Worm (Caenorhabditis elegans) whole organism, L2 larva: ENCODE data around the gene clec-171.

Experiments
- C34F6.9 ChIP-seq: fragments of 150-350 bp; optimal IDR thresholded peaks from 2 replicates; lab custom pipeline; 2014; ENCODE audit warnings: missing biosample characterization, missing genetic modification characterization
- F13H6.1 ChIP-seq: sonication (generic microtip); optimal IDR thresholded peaks from 2 replicates; lab custom pipeline; 2016; ENCODE audit warnings: missing genetic modification characterization, missing compliant biosample characterization
- Y55F3AM.14 ChIP-seq: fragments of 200-800 bp; sonication (Bioruptor generic); optimal IDR thresholded peaks from 2 replicates; lab custom pipeline; 2018; ENCODE audit warnings: mild to moderate bottlenecking, missing genetic modification characterization, missing compliant biosample characterization
- ZK546.5 ChIP-seq: sonication (generic microtip); optimal IDR thresholded peaks from 2 replicates; lab custom pipeline; 2017; ENCODE audit warnings: missing biosample characterization, missing genetic modification characterization
- alr-1 ChIP-seq: fragments of 150-350 bp; optimal IDR thresholded peaks from 2 replicates; lab custom pipeline; 2014; ENCODE audit warnings: missing biosample characterization, missing genetic modification characterization
- aly-2 ChIP-seq: fragments of 150-350 bp; optimal IDR thresholded peaks from 2 replicates; lab custom pipeline; 2014; ENCODE audit warnings: missing biosample characterization, missing genetic modification characterization
- ama-1 ChIP-seq: fragments of 150-350 bp; optimal IDR thresholded peaks from 2 replicates; lab custom pipeline; 2018; ENCODE audit warnings: inconsistent platforms
- blmp-1 ChIP-seq: sonication (generic microtip); optimal IDR thresholded peaks from 2 replicates; lab custom pipeline; 2017; ENCODE audit warnings: missing genetic modification characterization, mild to moderate bottlenecking, missing compliant biosample characterization, antibody characterized with exemption, moderate library complexity; ENCODE audit not compliant: insufficient read depth
- ceh-16 ChIP-seq: fragments of 150-350 bp; optimal IDR thresholded peaks from 2 replicates; lab custom pipeline; 2014; ENCODE audit warnings: missing biosample characterization, missing genetic modification characterization
- ceh-82 ChIP-seq: fragments of 150-350 bp; optimal IDR thresholded peaks from 2 replicates; lab custom pipeline; 2014; ENCODE audit warnings: missing biosample characterization, missing genetic modification characterization
- crh-2 ChIP-seq: sonication (generic microtip); optimal IDR thresholded peaks from 2 replicates; lab custom pipeline; 2017; ENCODE audit warnings: missing biosample characterization, missing genetic modification characterization
- egl-27 ChIP-seq: sonication (generic microtip); optimal IDR thresholded peaks from 3 replicates; lab custom pipeline; 2017; ENCODE audit warnings: missing biosample characterization, missing genetic modification reagents, missing genetic modification characterization
- elt-1 ChIP-seq: fragments of 150-350 bp; optimal IDR thresholded peaks from 2 replicates; lab custom pipeline; 2014; ENCODE audit warnings: missing biosample characterization, missing genetic modification characterization
- elt-3 ChIP-seq: sonication (generic microtip); optimal IDR thresholded peaks from 2 replicates; lab custom pipeline; 2017; ENCODE audit warnings: missing biosample characterization, missing genetic modification characterization
- fos-1 ChIP-seq: fragments of 150-350 bp; optimal IDR thresholded peaks from 2 replicates; lab custom pipeline; 2014; ENCODE audit warnings: missing biosample characterization, missing genetic modification characterization
- gmeb-1 ChIP-seq: fragments of 150-350 bp; optimal IDR thresholded peaks from 2 replicates; lab custom pipeline; 2014; ENCODE audit warnings: missing biosample characterization, missing genetic modification characterization
- lin-13 ChIP-seq: fragments of 150-350 bp; optimal IDR thresholded peaks from 2 replicates; lab custom pipeline; 2014; ENCODE audit warnings: missing biosample characterization, missing genetic modification reagents, missing genetic modification characterization
- lin-39 ChIP-seq: fragments of 150-350 bp; optimal IDR thresholded peaks from 2 replicates; lab custom pipeline; 2014; ENCODE audit warnings: missing biosample characterization, missing genetic modification reagents, missing genetic modification characterization
- lsy-2 ChIP-seq, 2 experiments: fragments of 150-350 bp in 1 of 2; sonication (generic microtip) in 1 of 2; optimal IDR thresholded peaks; 2 replicates each; lab custom pipeline; 2014 to 2017; ENCODE audit warnings: missing biosample characterization in 2 of 2, missing genetic modification characterization in 2 of 2
- mbf-1 ChIP-seq: sonication (generic microtip); optimal IDR thresholded peaks from 2 replicates; lab custom pipeline; 2017; ENCODE audit warnings: missing biosample characterization, missing genetic modification characterization
- mdl-1 ChIP-seq, 2 experiments: fragments of 150-350 bp in 1 of 2; sonication (generic microtip) in 1 of 2; optimal IDR thresholded peaks; 2 replicates each; lab custom pipeline; 2017; ENCODE audit warnings: missing biosample characterization in 2 of 2, missing genetic modification characterization in 2 of 2
- nhr-10 ChIP-seq: sonication (generic microtip); optimal IDR thresholded peaks from 2 replicates; lab custom pipeline; 2017; ENCODE audit warnings: missing biosample characterization, missing genetic modification characterization
- nhr-11 ChIP-seq: fragments of 150-350 bp; optimal IDR thresholded peaks from 2 replicates; lab custom pipeline; 2014; ENCODE audit warnings: missing biosample characterization, missing genetic modification characterization
- nhr-12 ChIP-seq: fragments of 150-350 bp; optimal IDR thresholded peaks from 2 replicates; lab custom pipeline; 2014; ENCODE audit warnings: missing biosample characterization, missing genetic modification characterization
- nhr-129 ChIP-seq: fragments of 150-350 bp; optimal IDR thresholded peaks from 2 replicates; lab custom pipeline; 2014; ENCODE audit warnings: missing biosample characterization, missing genetic modification characterization
- nhr-21 ChIP-seq: fragments of 150-350 bp; optimal IDR thresholded peaks from 2 replicates; lab custom pipeline; 2014; ENCODE audit warnings: missing biosample characterization, missing genetic modification characterization
- nhr-25 ChIP-seq: fragments of 150-350 bp; sonication (generic microtip); optimal IDR thresholded peaks from 3 replicates; lab custom pipeline; 2014; ENCODE audit warnings: missing biosample characterization, missing genetic modification characterization
- nhr-6 ChIP-seq: fragments of 150-350 bp; optimal IDR thresholded peaks from 2 replicates; lab custom pipeline; 2014; ENCODE audit warnings: missing biosample characterization, missing genetic modification characterization
- nhr-77 ChIP-seq: fragments of 150-350 bp; optimal IDR thresholded peaks from 2 replicates; lab custom pipeline; 2014; ENCODE audit warnings: missing biosample characterization, missing genetic modification characterization
- peb-1 ChIP-seq: fragments of 150-350 bp; optimal IDR thresholded peaks from 2 replicates; lab custom pipeline; 2014; ENCODE audit warnings: missing biosample characterization, missing genetic modification characterization
- skn-1 ChIP-seq: sonication (generic microtip); optimal IDR thresholded peaks from 2 replicates; lab custom pipeline; 2017; ENCODE audit warnings: missing biosample characterization, missing genetic modification characterization
- sma-3 ChIP-seq: sonication (generic microtip); optimal IDR thresholded peaks from 2 replicates; lab custom pipeline; 2016; ENCODE audit warnings: missing genetic modification reagents, missing genetic modification characterization, missing compliant biosample characterization
- sma-9 ChIP-seq, 2 experiments: fragments of 150-350 bp in 1 of 2; sonication (generic microtip) in 1 of 2; optimal IDR thresholded peaks; 2 replicates each; lab custom pipeline; 2014 to 2016; ENCODE audit warnings: missing genetic modification characterization in 2 of 2, mild to moderate bottlenecking in 1 of 2, missing biosample characterization in 1 of 2, missing compliant biosample characterization in 1 of 2, missing genetic modification reagents in 1 of 2, moderate library complexity in 1 of 2
- snpc-4 ChIP-seq: fragments of 150-350 bp; optimal IDR thresholded peaks from 2 replicates; lab custom pipeline; 2014; ENCODE audit warnings: missing biosample characterization, missing genetic modification characterization
- unc-39 ChIP-seq: fragments of 150-350 bp; optimal IDR thresholded peaks from 2 replicates; lab custom pipeline; 2014; ENCODE audit warnings: missing biosample characterization, missing genetic modification characterization
- unc-62 ChIP-seq: fragments of 150-350 bp; optimal IDR thresholded peaks from 2 replicates; lab custom pipeline; 2014; ENCODE audit warnings: missing biosample characterization, missing genetic modification reagents, missing genetic modification characterization
- ztf-11 ChIP-seq: sonication (generic microtip); optimal IDR thresholded peaks from 2 replicates; lab custom pipeline; 2017; ENCODE audit warnings: missing biosample characterization, missing genetic modification characterization
- ztf-4 ChIP-seq: fragments of 150-350 bp; optimal IDR thresholded peaks from 2 replicates; lab custom pipeline; 2014; ENCODE audit warnings: missing biosample characterization, missing genetic modification characterization

Gene clec-171

DNA sequence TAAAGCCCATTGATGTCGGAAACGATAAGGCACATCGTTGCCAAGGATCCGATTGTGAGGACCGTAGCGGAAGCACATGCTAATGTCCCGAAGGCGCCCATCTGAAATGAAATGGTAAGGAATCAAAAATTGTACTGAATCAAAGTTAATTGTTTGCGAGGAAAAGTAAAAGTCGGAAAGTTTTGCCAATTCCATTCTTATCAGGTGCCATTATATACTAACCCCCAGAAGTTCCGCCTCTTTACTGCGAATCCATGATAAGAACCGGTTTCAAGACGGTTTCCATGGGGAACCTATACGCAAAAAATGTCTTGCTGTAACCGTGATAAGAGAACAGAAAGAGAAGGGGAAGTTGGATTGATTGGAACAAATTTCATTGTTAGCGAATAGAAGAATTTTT, 33.5 kb upstream of the clec-171 start, which contains the start of gene col-106:
Gene col-106, minus strand, starts transcription at position 101 of the 400 bp plus-strand sequence.
- TF ChIP-seq crh-2 (no peak), sma-3 (GFP tag; lab: Kevin White, UChicago) (no peak), egl-27 (tag; lab: Kevin White, UChicago) (no peak), unc-39 (tag; lab: Kevin White, UChicago) (no peak), F13H6.1 (tag; lab: Kevin White, UChicago) (no peak), nhr-77 (tag; lab: Kevin White, UChicago) (no peak), skn-1 (no peak), elt-1 (no peak), ZK546.5 (no peak), nhr-11 (tag; lab: Kevin White, UChicago) (no peak), unc-62 (GFP tag; lab: Kevin White, UChicago) (no peak), ztf-11 (tag; lab: Kevin White, UChicago) (no peak), ceh-16 (tag; lab: Kevin White, UChicago) (no peak), C34F6.9 (tag; lab: Kevin White, UChicago) (no peak), nhr-10 (tag; lab: Kevin White, UChicago) (no peak), ztf-4 (tag; lab: Kevin White, UChicago) (no peak), sma-9 (GFP tag; optimal IDR thresholded peaks at IDR 0.05; lab: Kevin White, UChicago) (no peak), sma-9 (tag; optimal IDR thresholded peaks at IDR 0.05; lab: Kevin White, UChicago) (no peak), elt-3 (tag; lab: Kevin White, UChicago) (no peak), peb-1 (tag; lab: Kevin White, UChicago) (no peak)

DNA sequence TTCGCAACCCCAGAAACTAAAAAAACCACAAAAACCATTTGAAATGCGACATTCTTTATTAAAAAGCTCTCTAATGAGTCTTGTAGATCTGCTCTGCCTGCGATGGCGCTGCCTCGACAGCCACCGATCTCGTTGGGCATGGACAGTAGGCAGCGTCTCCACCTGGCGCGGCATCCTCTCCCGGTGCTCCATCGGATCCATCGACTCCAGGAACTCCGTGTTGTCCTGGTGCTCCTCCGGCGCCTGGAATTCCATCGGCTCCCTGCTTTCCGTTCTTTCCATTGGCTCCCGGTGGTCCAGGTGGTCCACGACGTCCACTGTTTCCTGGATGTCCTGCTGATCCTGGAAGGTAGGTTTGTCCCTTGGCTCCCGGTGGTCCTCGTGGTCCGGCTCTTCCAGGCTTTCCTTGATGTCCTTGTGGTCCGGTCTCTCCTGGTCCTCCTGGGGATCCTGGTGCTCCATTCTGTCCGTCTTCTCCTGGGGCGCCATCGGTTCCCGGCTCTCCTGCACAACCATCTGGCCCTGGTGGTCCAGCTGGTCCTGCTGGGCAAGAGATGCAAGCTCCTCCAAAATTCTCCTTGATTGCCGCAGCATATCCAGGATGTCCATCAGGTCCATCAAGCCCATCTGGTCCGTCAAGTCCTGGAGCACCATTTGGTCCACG, 32.8 kb upstream of the clec-171 start:
- TF ChIP-seq alr-1 (no peak), nhr-25 (tag; lab: Kevin White, UChicago) (no peak), ama-1 (lab: Kevin White, UChicago) (no peak), gmeb-1 (tag; lab: Kevin White, UChicago) (no peak), aly-2 (tag; lab: Kevin White, UChicago) (no peak), elt-3 (tag; lab: Kevin White, UChicago) (no peak), lsy-2 (tag; optimal IDR thresholded peaks at IDR 0.05; lab: Kevin White, UChicago) (no peak), elt-1 (no peak), nhr-10 (tag; lab: Kevin White, UChicago) (no peak), nhr-21 (no peak), ceh-82 (tag; lab: Kevin White, UChicago) (no peak), skn-1 (no peak)
- TF ChIP-seq, all 48 proteins: peak for 0

DNA sequence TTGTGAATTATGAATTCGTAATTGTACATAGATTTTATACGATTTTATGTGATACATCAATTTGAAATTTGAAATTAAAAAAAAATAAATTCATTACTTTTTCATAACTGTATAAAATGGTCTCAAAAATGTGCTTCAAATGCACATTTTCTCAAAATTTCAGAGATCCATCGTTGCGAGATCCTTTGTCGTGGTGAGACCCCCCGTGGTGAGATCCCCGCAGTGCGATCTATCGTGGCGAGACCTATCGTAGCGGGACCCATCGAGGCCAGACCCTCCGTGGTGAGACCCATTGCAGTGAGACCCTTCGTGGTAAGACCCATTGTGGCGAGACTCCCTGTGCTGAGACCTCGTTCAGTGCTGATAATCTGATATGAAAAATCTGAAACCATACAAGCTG, 32.2 kb upstream of the clec-171 start:
- no peak for TF ChIP-seq mbf-1
- TF ChIP-seq lin-39 (tag; lab: Kevin White, UChicago), result no peak
- no peak for TF ChIP-seq lin-13 (GFP tag; lab: Kevin White, UChicago)
- no peak for TF ChIP-seq snpc-4 (tag; lab: Kevin White, UChicago)
- TF ChIP-seq ceh-16 (tag; lab: Kevin White, UChicago), result no peak
- no peak for TF ChIP-seq sma-9 (GFP tag; optimal IDR thresholded peaks at IDR 0.05; lab: Kevin White, UChicago)
- TF ChIP-seq sma-9 (tag; optimal IDR thresholded peaks at IDR 0.05; lab: Kevin White, UChicago), result no peak
- TF ChIP-seq skn-1, result no peak
- TF ChIP-seq lsy-2 (tag; optimal IDR thresholded peaks at IDR 0.05; lab: Kevin White, UChicago), result no peak
- TF ChIP-seq nhr-129 (tag; lab: Kevin White, UChicago), result no peak
- TF ChIP-seq nhr-21, result no peak
- no peak for TF ChIP-seq nhr-6 (tag; lab: Kevin White, UChicago)
- no peak for TF ChIP-seq fos-1 (tag; lab: Kevin White, UChicago)
- no peak for TF ChIP-seq nhr-12 (tag; lab: Kevin White, UChicago)
- no peak for TF ChIP-seq alr-1
- TF ChIP-seq sma-3 (GFP tag; lab: Kevin White, UChicago), result no peak
- no peak for TF ChIP-seq nhr-25 (tag; lab: Kevin White, UChicago)

DNA sequence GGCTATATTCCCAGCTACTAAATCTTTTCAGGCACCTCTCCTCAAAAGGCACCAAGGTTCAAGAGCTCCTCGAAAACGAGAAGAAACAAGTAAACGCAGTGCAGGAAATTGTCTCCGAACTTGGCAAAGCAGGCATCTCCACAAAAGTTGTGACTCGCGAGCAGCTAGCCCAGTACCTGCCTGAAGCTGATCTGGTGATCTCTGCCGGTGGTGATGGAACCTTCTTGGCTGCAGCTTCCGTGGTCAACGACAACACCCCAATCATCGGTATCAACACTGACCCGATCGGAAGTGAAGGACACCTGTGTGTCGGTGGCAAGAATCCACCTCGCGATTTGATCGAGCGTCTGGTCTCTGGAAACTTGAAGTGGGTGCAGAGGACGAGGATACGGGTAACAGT, 31.0 kb upstream of the clec-171 start:
- TF ChIP-seq mdl-1 (tag; optimal IDR thresholded peaks at IDR 0.05; lab: Kevin White, UChicago) (no peak), snpc-4 (tag; lab: Kevin White, UChicago) (no peak), lsy-2 (tag; optimal IDR thresholded peaks at IDR 0.05; lab: Kevin White, UChicago) (no peak), ceh-16 (tag; lab: Kevin White, UChicago) (no peak), blmp-1 (tag; lab: Kevin White, UChicago) (no peak), skn-1 (no peak), nhr-11 (tag; lab: Kevin White, UChicago) (no peak), Y55F3AM.14 (peak; percentile 32)
